Worm (Caenorhabditis elegans): Measurements from ENCODE around the gene F42E8.1.

DNA sequence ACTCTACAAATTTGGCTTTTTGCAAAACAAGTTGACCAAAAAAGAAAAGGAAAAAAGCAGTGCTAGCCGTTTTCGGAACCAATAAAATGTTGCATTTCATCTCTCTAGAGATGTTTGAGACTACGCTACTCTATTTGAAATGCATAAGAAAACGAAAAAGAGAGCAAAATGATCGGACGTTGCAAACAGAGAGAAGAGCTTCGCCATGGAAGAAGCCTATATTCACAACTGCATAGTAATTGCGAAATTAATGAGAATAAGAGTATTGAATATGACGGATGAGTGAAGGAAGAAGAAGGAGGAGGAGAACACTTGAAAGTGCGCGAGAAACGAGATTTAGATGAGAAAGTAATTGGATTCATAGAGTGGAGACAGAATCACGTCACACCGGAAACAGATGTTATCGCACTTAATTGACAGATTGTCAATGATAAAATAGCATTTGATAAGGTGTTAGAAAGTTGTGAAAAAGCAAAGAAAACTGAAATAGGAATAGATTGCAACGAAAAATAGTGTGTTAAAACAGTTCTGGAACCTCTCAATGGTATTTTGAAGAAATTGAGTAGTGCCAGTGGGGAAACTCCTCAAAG is 44.0 kb downstream of the F42E8.1 start:
- no peak for TF ChIP-seq him-1 (tag; optimal IDR thresholded peaks at IDR 0.05)
- TF ChIP-seq dao-5 (tag; optimal IDR thresholded peaks at IDR 0.05): no peak

Measured in whole organism, L4/young adult.